Worm (Caenorhabditis elegans) whole organism, mixed stage, embryonic: ENCODE measurements around the gene C23G10.5.

Source experiments
- blmp-1 ChIP-seq: fragments of 150-350 bp; optimal IDR thresholded peaks from 2 replicates; lab custom pipeline; 2014; ENCODE audit warnings: missing biosample characterization, missing genetic modification characterization
- drap-1 ChIP-seq: fragments of 200-800 bp; sonication (Bioruptor generic); optimal IDR thresholded peaks from 3 replicates; lab custom pipeline; 2018; ENCODE audit warnings: mild to moderate bottlenecking, missing genetic modification characterization, missing compliant biosample characterization
- elt-1 ChIP-seq: sonication (generic microtip); optimal IDR thresholded peaks from 2 replicates; lab custom pipeline; 2017; ENCODE audit warnings: missing genetic modification characterization, mild to moderate bottlenecking, missing compliant biosample characterization, antibody characterized with exemption, moderate library complexity, borderline replicate concordance; ENCODE audit not compliant: insufficient read depth
- ham-2 ChIP-seq: fragments of 200-800 bp; sonication (Bioruptor generic); optimal IDR thresholded peaks from 2 replicates; lab custom pipeline; 2018; ENCODE audit warnings: mild to moderate bottlenecking, missing genetic modification characterization, missing compliant biosample characterization
- mab-5 ChIP-seq: fragments of 150-350 bp; optimal IDR thresholded peaks from 2 replicates; lab custom pipeline; 2014; ENCODE audit warnings: missing biosample characterization, missing genetic modification characterization
- nhr-12 ChIP-seq: fragments of 150-350 bp; optimal IDR thresholded peaks from 2 replicates; lab custom pipeline; 2014; ENCODE audit warnings: missing biosample characterization, missing genetic modification characterization
- nhr-237 ChIP-seq: fragments of 150-350 bp; optimal IDR thresholded peaks from 2 replicates; lab custom pipeline; 2014; ENCODE audit warnings: missing biosample characterization, missing genetic modification characterization
- nhr-28 ChIP-seq: fragments of 150-350 bp; optimal IDR thresholded peaks from 2 replicates; lab custom pipeline; 2014; ENCODE audit warnings: missing biosample characterization, missing genetic modification characterization
- snpc-4 ChIP-seq: fragments of 150-350 bp; optimal IDR thresholded peaks from 2 replicates; lab custom pipeline; 2014; ENCODE audit warnings: missing biosample characterization, missing genetic modification characterization
- unc-39 ChIP-seq: fragments of 150-350 bp; optimal IDR thresholded peaks from 2 replicates; lab custom pipeline; 2014; ENCODE audit warnings: missing biosample characterization, missing genetic modification characterization
- unc-62 ChIP-seq: fragments of 150-350 bp; optimal IDR thresholded peaks from 2 replicates; lab custom pipeline; 2014; ENCODE audit warnings: missing biosample characterization, missing genetic modification reagents, missing genetic modification characterization

ce11 chrIII:6173020-6173597, 17.8 kb upstream of the C23G10.5 start, which contains the start of the genes abcf-3 and F42A10.5:
- TF ChIP-seq unc-39 (no peak), blmp-1 (tag; lab: Kevin White, UChicago) (no peak), snpc-4 (tag; lab: Kevin White, UChicago) (no peak), elt-1 (tag; lab: Kevin White, UChicago) (no peak), nhr-237 (tag; lab: Kevin White, UChicago) (peak; percentile 16), unc-62 (GFP tag; lab: Kevin White, UChicago) (no peak), nhr-28 (tag; lab: Kevin White, UChicago) (no peak), ham-2 (no peak), nhr-12 (tag; lab: Kevin White, UChicago) (no peak), mab-5 (tag; lab: Kevin White, UChicago) (no peak), drap-1 (no peak)
